Worm (Caenorhabditis elegans) whole organism, early embryonic: Measurements from ENCODE around the gene F56D1.1.

ENCODE experiments used
- B0310.2 ChIP-seq: sonication (generic microtip); optimal IDR thresholded peaks from 2 replicates; lab custom pipeline; 2016; ENCODE audit warnings: mild to moderate bottlenecking, missing genetic modification characterization, missing compliant biosample characterization
- aly-1 ChIP-seq: sonication (generic microtip); optimal IDR thresholded peaks from 2 replicates; lab custom pipeline; 2016; ENCODE audit warnings: missing genetic modification characterization, missing compliant biosample characterization
- ama-1 ChIP-seq: fragments of 150-350 bp; optimal IDR thresholded peaks from 2 replicates; lab custom pipeline; 2014
- ceh-13 ChIP-seq: fragments of 200-800 bp; sonication (Bioruptor generic); optimal IDR thresholded peaks from 2 replicates; lab custom pipeline; 2018; ENCODE audit warnings: mild to moderate bottlenecking, missing genetic modification characterization, missing compliant biosample characterization
- ceh-36 ChIP-seq: sonication (generic microtip); optimal IDR thresholded peaks from 2 replicates; lab custom pipeline; 2016; ENCODE audit warnings: missing genetic modification characterization, inconsistent platforms, missing compliant biosample characterization
- ets-7 ChIP-seq: sonication (generic microtip); optimal IDR thresholded peaks from 2 replicates; lab custom pipeline; 2016; ENCODE audit warnings: missing genotype, missing genetic modification characterization, missing compliant biosample characterization
- flt-1 ChIP-seq: fragments of 200-800 bp; sonication (Bioruptor generic); IDR thresholded peaks from 2 replicates; pipeline ENCODE4 v1.3.6; 2022; ENCODE audit warnings: missing genetic modification characterization, missing compliant biosample characterization
- hmbx-1 ChIP-seq: sonication (generic microtip); optimal IDR thresholded peaks from 2 replicates; lab custom pipeline; 2016; ENCODE audit warnings: mild to moderate bottlenecking, missing genetic modification characterization, missing compliant biosample characterization
- hnd-1 ChIP-seq: sonication (generic microtip); optimal IDR thresholded peaks from 2 replicates; lab custom pipeline; 2016; ENCODE audit warnings: missing genetic modification characterization, missing compliant biosample characterization
- scrt-1 ChIP-seq: fragments of 200-800 bp; sonication (Bioruptor generic); IDR thresholded peaks from 2 replicates; pipeline ENCODE4 v1.3.6; 2022; ENCODE audit warnings: missing genetic modification characterization, missing compliant biosample characterization
- sea-1 ChIP-seq: fragments of 200-800 bp; sonication (Bioruptor generic); conservative IDR thresholded peaks from 2 replicates; pipeline ENCODE4 v1.3.6; 2022; ENCODE audit warnings: missing genetic modification characterization, missing compliant biosample characterization
- tbx-11 ChIP-seq: fragments of 200-800 bp; sonication (Bioruptor generic); IDR thresholded peaks from 2 replicates; pipeline ENCODE4 v1.3.6; 2022; ENCODE audit warnings: missing genetic modification characterization, missing compliant biosample characterization
- tbx-37 ChIP-seq: fragments of 200-800 bp; sonication (Bioruptor generic); conservative IDR thresholded peaks from 2 replicates; pipeline ENCODE4 v1.3.6; 2022; ENCODE audit warnings: missing genetic modification reagents, missing genetic modification characterization, missing compliant biosample characterization
- tra-4 ChIP-seq: sonication (generic microtip); optimal IDR thresholded peaks from 2 replicates; lab custom pipeline; 2017; ENCODE audit warnings: missing genetic modification characterization, missing compliant biosample characterization

DNA sequence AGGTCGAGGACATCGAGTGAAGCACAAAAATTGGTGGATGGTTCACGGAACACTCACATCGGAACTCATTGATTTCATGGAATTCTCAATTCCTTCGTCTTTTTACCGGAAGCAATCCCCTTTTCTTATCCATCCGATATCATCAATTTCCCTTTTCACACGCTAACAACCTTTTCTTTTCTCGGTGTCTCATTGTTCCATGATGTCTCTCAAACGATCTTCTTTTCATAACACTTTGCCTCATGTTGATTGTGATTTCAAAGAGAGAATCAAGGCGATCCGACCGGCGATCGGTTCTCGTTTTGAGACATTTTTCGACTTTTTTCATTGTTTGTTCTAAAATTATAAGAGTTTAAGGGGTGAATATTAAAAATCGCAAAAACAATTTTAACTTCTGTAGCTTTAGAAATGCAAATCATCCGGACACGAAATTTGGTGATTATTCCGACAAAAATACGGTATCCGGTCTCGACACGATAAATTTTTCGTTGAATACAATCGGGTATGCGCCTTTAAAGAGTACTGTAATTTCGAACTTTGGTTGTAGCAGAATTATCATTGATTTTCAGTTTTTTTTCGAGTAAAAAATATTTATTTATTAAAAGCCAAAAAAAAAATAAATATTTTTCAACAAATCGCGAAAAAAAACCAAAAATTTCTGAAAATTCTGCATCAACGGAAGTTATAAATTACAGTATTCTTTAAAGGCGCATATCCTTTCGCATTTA lies 19.6 kb upstream of the F56D1.1 start:
- no peak for TF ChIP-seq B0310.2
- TF ChIP-seq hmbx-1 (tag; lab: Kevin White, UChicago): no peak
- TF ChIP-seq flt-1 (GFP tag; lab: Robert Waterston, UW): no peak
- no peak for TF ChIP-seq hnd-1 (tag; lab: Kevin White, UChicago)
- no peak for TF ChIP-seq ets-7 (tag; lab: Kevin White, UChicago)
- no peak for TF ChIP-seq tbx-37 (GFP tag; lab: Robert Waterston, UW)
- TF ChIP-seq ama-1 (lab: Kevin White, UChicago): no peak
- TF ChIP-seq sea-1 (GFP tag; lab: Robert Waterston, UW): no peak
- TF ChIP-seq ceh-36 (tag; lab: Kevin White, UChicago): no peak
- TF ChIP-seq tra-4 (tag; lab: Kevin White, UChicago): no peak
- no peak for TF ChIP-seq scrt-1 (GFP tag; lab: Robert Waterston, UW)
- no peak for TF ChIP-seq aly-1
- TF ChIP-seq ceh-13: no peak
- no peak for TF ChIP-seq tbx-11
